Worm (Caenorhabditis elegans) whole organism, L1 larva: ENCODE measurements around the gene C45G9.2.
A peak's percentile ranks its signal among the peaks of the same experiment; 100 is the strongest.

ENCODE experiments used
- alr-1 ChIP-seq: fragments of 200-800 bp; sonication (Bioruptor generic); optimal IDR thresholded peaks from 2 replicates; lab custom pipeline; 2018; ENCODE audit warnings: borderline replicate concordance, mild to moderate bottlenecking, missing genetic modification characterization, missing compliant biosample characterization
- ama-1 ChIP-seq: fragments of 150-350 bp; optimal IDR thresholded peaks from 2 replicates; lab custom pipeline; 2014
- ceh-8 ChIP-seq: fragments of 200-800 bp; sonication (Bioruptor generic); optimal IDR thresholded peaks from 2 replicates; lab custom pipeline; 2018; ENCODE audit warnings: mild to moderate bottlenecking, missing genetic modification characterization, moderate library complexity, missing compliant biosample characterization
- ceh-88 ChIP-seq: fragments of 200-800 bp; sonication (Bioruptor generic); IDR thresholded peaks from 2 replicates; pipeline ENCODE4 v1.3.6; 2022; ENCODE audit warnings: missing genetic modification characterization, missing compliant biosample characterization
- ceh-90 ChIP-seq: sonication (generic microtip); optimal IDR thresholded peaks from 2 replicates; lab custom pipeline; 2016; ENCODE audit warnings: missing genetic modification characterization, missing compliant biosample characterization
- ces-1 ChIP-seq: fragments of 150-350 bp; optimal IDR thresholded peaks from 2 replicates; lab custom pipeline; 2014; ENCODE audit warnings: missing biosample characterization, missing genetic modification reagents, missing genetic modification characterization
- efl-1 ChIP-seq, 4 experiments: fragments of 150-350 bp; optimal IDR thresholded peaks in 3 of 4; peaks in 1 of 4; 1 replicate in 1 of 4; 2 replicates in 3 of 4; lab custom pipeline; 2014; ENCODE audit warnings: missing biosample characterization in 2 of 4, missing genetic modification characterization in 2 of 4, missing genetic modification reagents in 2 of 4
- efl-3 ChIP-seq: fragments of 200-800 bp; sonication (Bioruptor generic); optimal IDR thresholded peaks from 2 replicates; lab custom pipeline; 2018; ENCODE audit warnings: mild to moderate bottlenecking, missing genetic modification characterization, missing compliant biosample characterization
- egl-27 ChIP-seq, 2 experiments: fragments of 150-350 bp in 1 of 2; sonication (generic microtip); optimal IDR thresholded peaks; 3 replicates each; lab custom pipeline; 2017 to 2018; ENCODE audit warnings: missing biosample characterization in 2 of 2, missing genetic modification characterization in 2 of 2, missing genetic modification reagents in 2 of 2
- elt-2 ChIP-seq: sonication (generic microtip); optimal IDR thresholded peaks from 2 replicates; lab custom pipeline; 2016; ENCODE audit warnings: missing genetic modification characterization, mild to moderate bottlenecking, inconsistent platforms, missing compliant biosample characterization, missing genetic modification reagents
- elt-3 ChIP-seq, 6 experiments: fragments of 150-350 bp in 1 of 6; sonication (generic microtip); optimal IDR thresholded peaks; 2 replicates each; lab custom pipeline; 2017 to 2018; ENCODE audit warnings: missing biosample characterization in 6 of 6, missing genetic modification characterization in 6 of 6, inconsistent platforms in 1 of 6
- ets-5 ChIP-seq: fragments of 200-800 bp; sonication (Bioruptor generic); IDR thresholded peaks from 2 replicates; pipeline ENCODE4 v1.3.6; 2022; ENCODE audit warnings: missing genetic modification characterization, missing compliant biosample characterization
- fkh-4 ChIP-seq: sonication (generic microtip); optimal IDR thresholded peaks from 2 replicates; lab custom pipeline; 2016; ENCODE audit warnings: missing compliant biosample characterization, missing genetic modification characterization, borderline replicate concordance
- fkh-8 ChIP-seq: sonication (generic microtip); optimal IDR thresholded peaks from 2 replicates; lab custom pipeline; 2016; ENCODE audit warnings: mild to moderate bottlenecking, missing genetic modification characterization, missing compliant biosample characterization
- grh-1 ChIP-seq: fragments of 200-800 bp; sonication (Bioruptor generic); IDR thresholded peaks from 2 replicates; pipeline ENCODE4 v1.3.6; 2022; ENCODE audit warnings: missing genetic modification reagents, missing genetic modification characterization, missing compliant biosample characterization
- hpl-2 ChIP-seq: fragments of 150-350 bp; optimal IDR thresholded peaks from 2 replicates; lab custom pipeline; 2014; ENCODE audit warnings: missing biosample characterization, missing genetic modification reagents, missing genetic modification characterization
- jun-1 ChIP-seq: fragments of 150-350 bp; optimal IDR thresholded peaks from 2 replicates; lab custom pipeline; 2014; ENCODE audit warnings: missing biosample characterization, missing genetic modification reagents, missing genetic modification characterization
- lin-14 ChIP-seq: fragments of 200-800 bp; sonication (Bioruptor generic); optimal IDR thresholded peaks from 2 replicates; lab custom pipeline; 2018; ENCODE audit warnings: mild to moderate bottlenecking, missing genetic modification characterization, moderate library complexity, missing compliant biosample characterization
- lin-15B ChIP-seq: fragments of 150-350 bp; sonication (generic microtip); optimal IDR thresholded peaks from 3 replicates; lab custom pipeline; 2014; ENCODE audit warnings: missing biosample characterization, missing genetic modification characterization
- lsy-2 ChIP-seq, 2 experiments: fragments of 150-350 bp; optimal IDR thresholded peaks; 2 replicates each; lab custom pipeline; 2014; ENCODE audit warnings: missing biosample characterization in 2 of 2, missing genetic modification characterization in 2 of 2
- mep-1 ChIP-seq: fragments of 150-350 bp; optimal IDR thresholded peaks from 2 replicates; lab custom pipeline; 2014; ENCODE audit warnings: missing biosample characterization, missing genetic modification characterization
- nhr-11 ChIP-seq: fragments of 150-350 bp; optimal IDR thresholded peaks from 2 replicates; lab custom pipeline; 2014; ENCODE audit warnings: missing biosample characterization, missing genetic modification characterization
- nhr-237 ChIP-seq: fragments of 150-350 bp; optimal IDR thresholded peaks from 2 replicates; lab custom pipeline; 2014; ENCODE audit warnings: missing biosample characterization, missing genetic modification characterization
- nhr-28 ChIP-seq: fragments of 150-350 bp; optimal IDR thresholded peaks from 2 replicates; lab custom pipeline; 2014; ENCODE audit warnings: missing biosample characterization, missing genetic modification characterization
- nhr-47 ChIP-seq: sonication (generic microtip); optimal IDR thresholded peaks from 2 replicates; lab custom pipeline; 2016; ENCODE audit warnings: mild to moderate bottlenecking, missing genetic modification characterization, moderate library complexity, missing compliant biosample characterization
- nhr-71 ChIP-seq: sonication (generic microtip); optimal IDR thresholded peaks from 2 replicates; lab custom pipeline; 2016; ENCODE audit warnings: mild to moderate bottlenecking, missing genetic modification characterization, moderate library complexity, missing compliant biosample characterization
- nhr-77 ChIP-seq: fragments of 150-350 bp; optimal IDR thresholded peaks from 2 replicates; lab custom pipeline; 2014; ENCODE audit warnings: missing biosample characterization, missing genetic modification characterization
- nhr-85 ChIP-seq: sonication (generic microtip); peaks from one replicate; lab custom pipeline; 2016; ENCODE audit warnings: missing genetic modification characterization, inconsistent platforms, missing compliant biosample characterization
- pqm-1 ChIP-seq: sonication (generic microtip); optimal IDR thresholded peaks from 3 replicates; lab custom pipeline; 2017; ENCODE audit warnings: missing biosample characterization, missing genetic modification characterization
- skn-1 ChIP-seq: fragments of 150-350 bp; optimal IDR thresholded peaks from 2 replicates; lab custom pipeline; 2014; ENCODE audit warnings: missing biosample characterization, missing genetic modification characterization
- snu-23 ChIP-seq: sonication (generic microtip); optimal IDR thresholded peaks from 2 replicates; lab custom pipeline; 2016; ENCODE audit warnings: missing genetic modification characterization, missing compliant biosample characterization
- tbx-2 ChIP-seq: sonication (generic microtip); optimal IDR thresholded peaks from 2 replicates; lab custom pipeline; 2016; ENCODE audit warnings: missing genetic modification characterization, missing compliant biosample characterization
- tlp-1 ChIP-seq: fragments of 150-350 bp; optimal IDR thresholded peaks from 2 replicates; lab custom pipeline; 2014; ENCODE audit warnings: missing biosample characterization, missing genetic modification characterization
- unc-130 ChIP-seq: fragments of 150-350 bp; optimal IDR thresholded peaks from 2 replicates; lab custom pipeline; 2017; ENCODE audit warnings: missing biosample characterization, missing genetic modification characterization, inconsistent platforms
- unc-62 ChIP-seq: fragments of 150-350 bp; optimal IDR thresholded peaks from 2 replicates; lab custom pipeline; 2014; ENCODE audit warnings: missing biosample characterization, missing genetic modification reagents, missing genetic modification characterization
- unc-86 ChIP-seq: sonication (generic microtip); optimal IDR thresholded peaks from 2 replicates; lab custom pipeline; 2016; ENCODE audit warnings: missing genetic modification characterization, missing compliant biosample characterization
- unc-98 ChIP-seq: fragments of 200-800 bp; sonication (Bioruptor generic); IDR thresholded peaks from 2 replicates; pipeline ENCODE4 v1.3.6; 2022; ENCODE audit warnings: missing genetic modification characterization, missing compliant biosample characterization
- zip-4 ChIP-seq: fragments of 200-800 bp; sonication (Bioruptor generic); optimal IDR thresholded peaks from 2 replicates; lab custom pipeline; 2018; ENCODE audit warnings: mild to moderate bottlenecking, missing genetic modification characterization, moderate library complexity, missing compliant biosample characterization

Gene C45G9.2

DNA sequence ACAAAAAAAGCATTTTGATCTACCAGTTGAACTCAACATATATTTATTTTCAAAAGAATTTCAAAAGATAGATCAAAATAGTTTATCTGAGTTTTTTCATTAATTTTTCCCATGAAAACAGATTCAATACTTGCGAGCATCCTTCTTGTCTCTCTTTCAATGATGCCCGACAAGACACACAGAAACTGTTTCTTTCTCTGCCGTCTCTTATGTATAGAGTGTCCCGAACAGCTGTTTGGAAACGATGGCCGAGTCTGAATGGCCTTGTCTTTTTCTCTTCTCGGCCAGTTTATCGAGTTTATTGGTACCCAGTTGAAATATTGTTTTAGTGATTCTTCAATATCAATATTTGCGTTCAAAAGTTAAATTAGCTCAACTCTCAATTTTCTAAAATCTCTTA, 39.9 kb downstream of the C45G9.2 start (continued):
- TF ChIP-seq ceh-88 (GFP tag; lab: Robert Waterston, UW): no peak
- TF ChIP-seq unc-98 (GFP tag; lab: Robert Waterston, UW): no peak
- peak; percentile 40 for TF ChIP-seq fkh-8 (tag; lab: Kevin White, UChicago)
- peak; percentile 73 for TF ChIP-seq mep-1 (tag; lab: Kevin White, UChicago)
- peak; percentile 46 for TF ChIP-seq lin-15B (tag; lab: Kevin White, UChicago)

ce11 chrIII:5109401-5109800, 40.5 kb downstream of the C45G9.2 start, which contains the start of gene sax-2:
Gene sax-2 (plus strand): TSS chrIII:5109701.
- TF ChIP-seq elt-2 (no peak), hpl-2 (GFP tag; lab: Kevin White, UChicago) (no peak), nhr-77 (no peak), ceh-8 (no peak), nhr-28 (tag; lab: Kevin White, UChicago) (no peak), lin-14 (GFP tag; lab: Kevin White, UChicago) (no peak)
- TF ChIP-seq, all 84 proteins: peak for 0

- TF ChIP-seq nhr-237 (tag; lab: Kevin White, UChicago): no peak
- TF ChIP-seq fkh-4 (tag; lab: Kevin White, UChicago): no peak
- no peak for TF ChIP-seq hpl-2 (GFP tag; lab: Kevin White, UChicago)
- TF ChIP-seq snu-23 (GFP tag; lab: Kevin White, UChicago): no peak
- TF ChIP-seq skn-1 (tag; lab: Kevin White, UChicago): no peak
- no peak for TF ChIP-seq egl-27 (tag; optimal IDR thresholded peaks at IDR 0.05; lab: Kevin White, UChicago)
- TF ChIP-seq mep-1 (tag; lab: Kevin White, UChicago): no peak
- no peak for TF ChIP-seq tlp-1 (tag; lab: Kevin White, UChicago)
- no peak for TF ChIP-seq efl-3 (GFP tag; lab: Kevin White, UChicago)
- TF ChIP-seq ets-5 (GFP tag; lab: Robert Waterston, UW): no peak
- TF ChIP-seq unc-130: no peak
- TF ChIP-seq elt-2: no peak
- no peak for TF ChIP-seq pqm-1 (tag; lab: Kevin White, UChicago)
- no peak for TF ChIP-seq alr-1 (tag; lab: Kevin White, UChicago)
- no peak for TF ChIP-seq elt-3 (tag; optimal IDR thresholded peaks at IDR 0.05; lab: Kevin White, UChicago)
- TF ChIP-seq nhr-11 (tag; lab: Kevin White, UChicago): no peak
- TF ChIP-seq tbx-2 (tag; lab: Kevin White, UChicago): no peak
- no peak for TF ChIP-seq unc-86 (tag; lab: Kevin White, UChicago)
- TF ChIP-seq nhr-85 (tag; lab: Kevin White, UChicago): no peak
- no peak for TF ChIP-seq unc-98 (GFP tag; lab: Robert Waterston, UW)
- TF ChIP-seq, all 84 proteins: peak for 0
Observed at ce11 chrIII:5112399-5112798, 43.5 kb downstream of the C45G9.2 start.

- TF ChIP-seq hpl-2 (GFP tag; lab: Kevin White, UChicago) (no peak), lsy-2 (tag; optimal IDR thresholded peaks at IDR 0.05; lab: Kevin White, UChicago) (no peak), ama-1 (lab: Kevin White, UChicago) (no peak), elt-2 (peak; percentile 14)
- TF ChIP-seq, all 84 proteins: peak for 1
Observed at ce11 chrIII:5112998-5113397, 44.1 kb downstream of the C45G9.2 start.

DNA sequence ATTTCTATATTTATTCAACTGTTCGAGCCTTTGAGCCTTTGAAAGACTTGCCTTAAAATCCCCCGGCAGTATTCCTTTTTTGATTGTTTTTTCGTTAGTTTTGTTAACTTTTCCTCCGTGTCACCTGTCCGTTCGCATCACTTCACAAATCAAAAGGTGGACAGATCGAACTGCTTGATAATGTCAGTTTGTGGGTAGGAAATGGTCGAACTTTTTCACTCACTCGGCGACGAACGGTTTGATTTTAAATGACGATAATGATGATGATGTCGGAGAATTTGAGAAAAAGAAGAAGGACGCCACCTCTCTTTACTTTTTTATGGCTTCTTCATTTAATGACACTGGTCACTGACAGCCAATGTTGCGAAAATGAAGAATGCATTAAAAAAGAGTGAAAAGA, 50.2 kb downstream of the C45G9.2 start:
- TF ChIP-seq lsy-2 (tag; optimal IDR thresholded peaks at IDR 0.05; lab: Kevin White, UChicago): no peak
- no peak for TF ChIP-seq nhr-47 (tag; lab: Kevin White, UChicago)
- TF ChIP-seq jun-1 (tag; lab: Kevin White, UChicago): no peak
- TF ChIP-seq unc-62 (GFP tag; lab: Kevin White, UChicago): no peak
- no peak for TF ChIP-seq egl-27 (tag; optimal IDR thresholded peaks at IDR 0.05; lab: Kevin White, UChicago)
- no peak for TF ChIP-seq alr-1 (tag; lab: Kevin White, UChicago)
- no peak for TF ChIP-seq zip-4
- TF ChIP-seq nhr-71 (tag; lab: Kevin White, UChicago): no peak
- TF ChIP-seq efl-1 (optimal IDR thresholded peaks at IDR 0.05; lab: Kevin White, UChicago): no peak
- no peak for TF ChIP-seq efl-1 (GFP tag; optimal IDR thresholded peaks at IDR 0.05 in 1 of 2; lab: Kevin White, UChicago)
- no peak for TF ChIP-seq ces-1
- no peak for TF ChIP-seq grh-1
- no peak for TF ChIP-seq ceh-90
